Fruit fly (Drosophila melanogaster) whole organism, larva: ENCODE data around the gene CG43251.

ENCODE experiments used
- noc ChIP-seq: fragments of 200-800 bp; sonication (Bioruptor generic); optimal IDR thresholded peaks from 3 replicates; lab custom pipeline; 2019; ENCODE audit warnings: missing biosample characterization, mild to moderate bottlenecking, missing genetic modification characterization, moderate library complexity

CG43251 gene

DNA sequence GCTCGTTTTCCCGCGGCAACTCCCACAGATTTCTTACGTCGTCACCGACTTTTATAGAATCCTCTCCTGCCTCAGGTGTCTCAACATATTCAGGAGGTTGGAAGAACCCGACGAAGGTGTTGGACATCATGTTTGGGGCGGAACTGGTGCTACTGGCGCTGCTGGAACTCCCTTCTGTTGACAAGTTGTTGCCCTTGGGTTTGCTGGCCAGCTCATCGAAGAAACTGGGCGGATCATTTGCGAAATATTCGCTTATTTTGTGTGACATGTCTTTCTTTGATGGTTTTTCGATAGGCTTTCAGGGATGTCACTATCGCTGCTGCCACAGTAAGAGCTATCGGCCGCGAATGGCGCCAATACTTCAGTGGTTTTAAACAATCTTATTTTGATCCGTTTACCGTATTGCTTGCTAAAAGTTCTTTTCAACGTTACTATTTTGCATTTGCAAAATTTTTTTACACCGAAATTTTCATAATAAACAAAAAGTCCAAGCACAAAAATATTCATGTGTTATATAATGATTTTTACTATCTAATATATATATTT is 29.2 kb downstream of the CG43251 start, which contains the start of gene CG11396:
CG11396 (minus strand) TSS at position 303 of the 546 bp plus-strand sequence.
- no peak for TF ChIP-seq noc (tag; lab: Kevin White, UChicago)

DNA sequence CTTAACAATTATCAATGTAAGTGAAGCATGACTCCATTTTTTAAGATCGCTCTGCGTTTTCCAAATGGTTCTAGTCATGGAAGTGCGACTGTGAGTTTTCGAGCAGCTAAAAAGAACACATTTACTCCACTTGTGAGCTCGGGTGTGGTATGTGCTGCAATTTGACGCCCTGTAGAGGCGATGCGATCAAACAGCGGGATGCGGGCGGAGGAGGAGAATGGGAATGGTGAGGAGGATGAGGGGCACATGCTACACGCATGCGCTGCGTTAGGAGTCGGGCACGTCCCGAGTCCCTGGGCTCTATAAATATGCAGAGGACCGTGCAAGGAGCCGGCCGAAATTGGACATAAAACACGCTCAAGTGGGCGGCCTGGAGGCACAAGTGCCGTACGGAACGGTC is 30.6 kb downstream of the CG43251 start:
- TF ChIP-seq noc (tag; lab: Kevin White, UChicago): no peak

DNA sequence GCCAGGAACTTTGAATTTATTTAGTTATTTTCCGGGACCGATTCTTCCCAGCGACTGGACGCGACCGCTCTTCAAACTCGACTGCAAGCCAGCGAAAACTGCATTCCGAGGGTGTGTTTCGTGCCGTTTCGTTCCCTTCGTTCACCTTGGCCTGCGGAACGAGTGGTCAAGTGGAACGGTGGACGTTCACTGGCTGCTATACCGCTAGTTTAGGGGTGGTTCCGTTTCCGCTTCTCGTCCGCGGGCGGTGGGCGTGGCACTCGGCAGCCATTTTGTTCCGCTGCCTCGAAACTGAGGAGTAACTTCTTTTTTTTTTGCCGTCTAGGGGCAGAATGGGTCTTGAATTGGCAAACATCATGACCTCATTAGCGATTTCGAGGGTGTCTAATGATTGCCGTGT is 34.0 kb downstream of the CG43251 start, which contains the start of gene Six4:
Six4 (minus strand) TSS at position 85 of the 400 bp plus-strand sequence.
- TF ChIP-seq noc (tag; lab: Kevin White, UChicago): no peak

DNA sequence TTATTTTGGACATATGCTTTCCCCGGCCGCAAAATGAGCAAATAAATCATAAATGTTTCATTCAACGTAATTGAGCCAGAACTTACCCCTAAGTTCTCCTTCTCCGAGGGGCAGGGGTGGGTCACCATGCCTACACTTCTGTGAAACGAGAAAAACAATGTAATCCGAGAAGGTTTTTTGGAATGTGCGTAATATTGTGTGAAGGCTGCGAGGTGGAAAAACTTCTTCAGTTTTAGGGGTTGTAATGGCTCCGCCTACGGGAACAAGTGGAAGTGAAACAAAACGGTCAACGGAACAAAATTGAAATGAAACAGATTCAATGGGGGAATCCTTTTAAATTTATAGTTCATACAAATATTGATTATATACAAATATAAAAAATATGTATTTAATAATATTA is 38.1 kb downstream of the CG43251 start:
- TF ChIP-seq noc (tag; lab: Kevin White, UChicago): no peak

DNA sequence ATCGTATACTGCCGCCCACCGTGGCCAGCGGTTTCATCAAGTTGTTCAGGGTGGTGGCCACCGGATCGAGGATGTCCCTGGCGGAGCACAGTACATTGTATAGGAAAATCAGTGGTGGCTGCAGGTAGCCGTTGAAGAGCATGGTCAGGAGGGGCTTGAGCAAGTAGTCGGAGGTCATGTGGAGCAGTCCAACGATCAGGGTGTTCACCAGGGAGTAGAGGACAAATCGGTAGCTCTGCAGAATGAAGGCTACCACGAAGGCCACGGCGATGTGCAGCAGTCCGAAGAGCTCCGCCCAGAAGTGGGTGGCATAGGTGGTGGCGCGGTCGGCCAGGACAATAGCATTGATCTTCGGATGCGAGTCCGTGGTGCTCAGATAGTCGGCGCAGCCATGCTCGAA is 38.7 kb downstream of the CG43251 start:
- no peak for TF ChIP-seq noc (tag; lab: Kevin White, UChicago)

DNA sequence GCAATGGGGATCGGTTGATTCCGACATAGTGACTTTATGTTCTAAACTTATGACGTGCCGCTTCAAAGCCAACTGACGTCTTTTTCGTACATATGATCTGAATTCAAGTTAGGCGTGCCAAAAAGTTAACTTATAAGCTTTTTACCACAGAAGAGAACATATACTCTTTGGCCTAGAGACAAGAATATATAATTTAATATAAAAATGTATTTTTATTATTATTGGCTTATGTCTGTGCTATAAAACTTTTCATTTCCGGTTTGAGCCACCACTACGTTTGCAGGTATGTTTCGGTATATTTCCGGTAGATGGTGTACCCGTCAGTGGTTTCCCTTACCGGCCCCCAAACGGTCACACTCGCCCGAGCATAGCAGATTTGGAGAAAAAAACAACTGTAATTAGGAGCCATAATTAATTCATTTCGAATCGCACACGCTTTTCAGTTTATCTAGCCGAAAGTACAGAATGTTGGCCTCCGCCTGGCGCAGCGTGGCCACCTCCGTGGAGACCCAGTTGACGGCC is 39.7 kb downstream of the CG43251 start, which contains the start of the genes CG3698 and tzn:
CG3698 (minus strand) TSS at position 51 of the 522 bp plus-strand sequence.
tzn (plus strand) TSS at position 321 of the 522 bp plus-strand sequence.
- TF ChIP-seq noc (tag; lab: Kevin White, UChicago): no peak

DNA sequence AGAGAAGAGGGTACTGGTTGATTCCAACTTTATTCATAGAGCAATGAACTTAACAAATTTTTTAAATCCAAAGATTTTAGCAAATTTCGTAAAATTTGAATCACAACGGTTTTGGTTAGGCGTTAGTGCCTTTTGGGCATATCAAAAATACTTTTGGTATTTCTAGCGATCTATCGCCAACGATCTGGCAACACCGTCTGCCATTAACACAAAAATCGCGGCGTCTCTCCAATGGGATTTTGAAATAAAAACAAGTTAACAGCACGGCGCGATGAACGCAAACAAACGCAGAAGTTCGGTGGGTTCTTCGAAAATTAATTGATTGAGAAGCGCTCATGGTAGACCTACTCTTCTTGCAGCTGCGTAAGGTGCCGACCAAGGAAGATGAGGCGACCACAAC is 41.5 kb downstream of the CG43251 start, which contains the start of gene Spc105R:
Spc105R (plus strand) TSS at position 203 of the 400 bp plus-strand sequence.
- no peak for TF ChIP-seq noc (tag; lab: Kevin White, UChicago)
